Worm (Caenorhabditis elegans): ENCODE data around the gene F32D8.12.

Gene F32D8.12

ce11 chrV:10896706-10897105, 5.9 kb upstream of the F32D8.12 start:
- no peak for TF ChIP-seq daf-16 (GFP tag; optimal IDR thresholded peaks at IDR 0.05)
- TF ChIP-seq daf-16 (tag; optimal IDR thresholded peaks at IDR 0.05): no peak
- no peak for TF ChIP-seq lin-15B (tag; optimal IDR thresholded peaks at IDR 0.05)
- TF ChIP-seq D1046.2 (GFP tag; IDR thresholded peaks at IDR 0.05): no peak
- TF ChIP-seq aha-1 (tag): no peak
- TF ChIP-seq ZK337.2 (GFP tag; IDR thresholded peaks at IDR 0.05): no peak
- TF ChIP-seq nhr-11 (tag; optimal IDR thresholded peaks at IDR 0.05): no peak
- no peak for TF ChIP-seq F26F4.8 (GFP tag; conservative IDR thresholded peaks at IDR 0.05)
- TF ChIP-seq T26A8.4 (GFP tag; IDR thresholded peaks at IDR 0.05): no peak
- TF ChIP-seq nhr-42 (GFP tag; IDR thresholded peaks at IDR 0.05): no peak
- no peak for TF ChIP-seq Y5F2A.4 (GFP tag; optimal IDR thresholded peaks at IDR 0.05)

ce11 chrV:10896295-10896694, 5.5 kb upstream of the F32D8.12 start, which contains the start of gene F32D8.13:
Gene F32D8.13 (minus strand): TSS chrV:10896543.
- TF ChIP-seq vab-7 (GFP tag; IDR thresholded peaks at IDR 0.05) (no peak), set-16 (GFP tag; IDR thresholded peaks at IDR 0.05) (no peak), ama-1 (optimal IDR thresholded peaks at IDR 0.05) (peak; percentile 52), aha-1 (tag) (peak; percentile 58), lsy-2 (tag; optimal IDR thresholded peaks at IDR 0.05) (peak in 1 of 2 experiments; percentile 31), ceh-32 (tag; optimal IDR thresholded peaks at IDR 0.05; ENCODE audit: poor library complexity) (no peak), nhr-42 (GFP tag; IDR thresholded peaks at IDR 0.05) (0 out of 2 replicates have a peak, but pooled peaks have one; percentile 6), T26A8.4 (GFP tag; IDR thresholded peaks at IDR 0.05) (peak; percentile 45), ztf-11 (tag; optimal IDR thresholded peaks at IDR 0.05) (no peak), lin-38 (GFP tag; IDR thresholded peaks at IDR 0.05) (peak; percentile 28; the same call in 1 of the 2 replicates), daf-16 (GFP tag; optimal IDR thresholded peaks at IDR 0.05) (no peak), daf-16 (tag; optimal IDR thresholded peaks at IDR 0.05) (peak; percentile 13)

- TF ChIP-seq ztf-11 (tag; optimal IDR thresholded peaks at IDR 0.05) (no peak), mdl-1 (tag; optimal IDR thresholded peaks at IDR 0.05) (no peak), arid-1 (GFP tag; conservative IDR thresholded peaks at IDR 0.05) (0 out of 2 replicates have a peak, but pooled peaks have one; percentile 28), snpc-1.2 (GFP tag; IDR thresholded peaks at IDR 0.05) (no peak), ztf-7 (tag; optimal IDR thresholded peaks at IDR 0.05) (peak; percentile 56), aly-2 (tag; optimal IDR thresholded peaks at IDR 0.05) (no peak), nhr-6 (tag; optimal IDR thresholded peaks at IDR 0.05) (peak; percentile 68), F37D6.2 (tag; optimal IDR thresholded peaks at IDR 0.05) (peak; percentile 39), hlh-30 (tag; optimal IDR thresholded peaks at IDR 0.05; ENCODE audit: insufficient read depth) (peak; percentile 49), nhr-77 (tag; optimal IDR thresholded peaks at IDR 0.05) (peak; percentile 64), D1046.2 (GFP tag; IDR thresholded peaks at IDR 0.05) (no peak), mes-2 (tag; optimal IDR thresholded peaks at IDR 0.05; ENCODE audit: poor library complexity, severe bottlenecking) (peak; percentile 98), lin-39 (tag; optimal IDR thresholded peaks at IDR 0.05) (no peak), Y48G9A.11 (GFP tag; IDR thresholded peaks at IDR 0.05) (no peak), ctbp-1 (GFP tag; IDR thresholded peaks at IDR 0.05) (no peak), fkh-10 (GFP tag; optimal IDR thresholded peaks at IDR 0.05) (no peak), madf-5 (GFP tag; IDR thresholded peaks at IDR 0.05) (no peak), mep-1 (tag; optimal IDR thresholded peaks at IDR 0.05) (peak; percentile 76), aha-1 (tag) (peak; percentile 89), nhr-41 (GFP tag; IDR thresholded peaks at IDR 0.05) (no peak), ceh-82 (tag; optimal IDR thresholded peaks at IDR 0.05) (no peak), mdt-29 (GFP tag; IDR thresholded peaks at IDR 0.05) (no peak), ZK337.2 (GFP tag; IDR thresholded peaks at IDR 0.05) (peak; percentile 77), ZK546.5 (tag; optimal IDR thresholded peaks at IDR 0.05) (peak in 1 of 2 experiments; percentile 71), ceh-32 (tag; optimal IDR thresholded peaks at IDR 0.05; ENCODE audit: poor library complexity) (no peak), lin-13 (GFP tag; optimal IDR thresholded peaks at IDR 0.05) (peak; percentile 79), unc-39 (tag; optimal IDR thresholded peaks at IDR 0.05) (no peak), skn-1 (tag; optimal IDR thresholded peaks at IDR 0.05) (no peak), nhr-11 (tag; optimal IDR thresholded peaks at IDR 0.05) (peak; percentile 30), daf-12 (tag; optimal IDR thresholded peaks at IDR 0.05) (no peak), pha-4 (GFP tag; IDR thresholded peaks at IDR 0.05) (no peak), pha-4 (tag; optimal IDR thresholded peaks at IDR 0.05) (peak; percentile 4), tra-1 (GFP tag; IDR thresholded peaks at IDR 0.05) (no peak), hif-1 (tag; optimal IDR thresholded peaks at IDR 0.05) (peak in 1 of 2 experiments; percentile 80), php-3 (GFP tag; IDR thresholded peaks at IDR 0.05) (no peak), Y75B8A.6 (GFP tag; IDR thresholded peaks at IDR 0.05) (no peak)
These were observed 3.8 kb upstream of the F32D8.12 start, which contains the start of the genes F32D8.14 and F32D8.5 for ce11 chrV:10894601-10895000. Gene F32D8.14 (minus strand): TSS chrV:10894788. Gene F32D8.5 (plus strand): TSS chrV:10894800.
